Worm (Caenorhabditis elegans) whole organism, L2 larva: ENCODE data around the gene K09C8.7.

Experiments
- C34F6.9 ChIP-seq: fragments of 150-350 bp; optimal IDR thresholded peaks from 2 replicates; lab custom pipeline; 2014; ENCODE audit warnings: missing biosample characterization, missing genetic modification characterization
- F13H6.1 ChIP-seq: sonication (generic microtip); optimal IDR thresholded peaks from 2 replicates; lab custom pipeline; 2016; ENCODE audit warnings: missing genetic modification characterization, missing compliant biosample characterization
- R02D3.7 ChIP-seq: fragments of 150-350 bp; optimal IDR thresholded peaks from 2 replicates; lab custom pipeline; 2014; ENCODE audit warnings: missing biosample characterization, missing genetic modification characterization
- Y55F3AM.14 ChIP-seq: fragments of 200-800 bp; sonication (Bioruptor generic); optimal IDR thresholded peaks from 2 replicates; lab custom pipeline; 2018; ENCODE audit warnings: mild to moderate bottlenecking, missing genetic modification characterization, missing compliant biosample characterization
- ZK546.5 ChIP-seq: sonication (generic microtip); optimal IDR thresholded peaks from 2 replicates; lab custom pipeline; 2017; ENCODE audit warnings: missing biosample characterization, missing genetic modification characterization
- alr-1 ChIP-seq: fragments of 150-350 bp; optimal IDR thresholded peaks from 2 replicates; lab custom pipeline; 2014; ENCODE audit warnings: missing biosample characterization, missing genetic modification characterization
- ama-1 ChIP-seq: fragments of 150-350 bp; optimal IDR thresholded peaks from 2 replicates; lab custom pipeline; 2018; ENCODE audit warnings: inconsistent platforms
- blmp-1 ChIP-seq: sonication (generic microtip); optimal IDR thresholded peaks from 2 replicates; lab custom pipeline; 2017; ENCODE audit warnings: missing genetic modification characterization, mild to moderate bottlenecking, missing compliant biosample characterization, antibody characterized with exemption, moderate library complexity; ENCODE audit not compliant: insufficient read depth
- ceh-16 ChIP-seq: fragments of 150-350 bp; optimal IDR thresholded peaks from 2 replicates; lab custom pipeline; 2014; ENCODE audit warnings: missing biosample characterization, missing genetic modification characterization
- crh-2 ChIP-seq: sonication (generic microtip); optimal IDR thresholded peaks from 2 replicates; lab custom pipeline; 2017; ENCODE audit warnings: missing biosample characterization, missing genetic modification characterization
- dmd-4 ChIP-seq: sonication (generic microtip); optimal IDR thresholded peaks from 2 replicates; lab custom pipeline; 2017; ENCODE audit warnings: missing biosample characterization, missing genetic modification characterization
- egl-27 ChIP-seq: sonication (generic microtip); optimal IDR thresholded peaks from 3 replicates; lab custom pipeline; 2017; ENCODE audit warnings: missing biosample characterization, missing genetic modification reagents, missing genetic modification characterization
- elt-1 ChIP-seq: fragments of 150-350 bp; optimal IDR thresholded peaks from 2 replicates; lab custom pipeline; 2014; ENCODE audit warnings: missing biosample characterization, missing genetic modification characterization
- elt-3 ChIP-seq: sonication (generic microtip); optimal IDR thresholded peaks from 2 replicates; lab custom pipeline; 2017; ENCODE audit warnings: missing biosample characterization, missing genetic modification characterization
- fos-1 ChIP-seq: fragments of 150-350 bp; optimal IDR thresholded peaks from 2 replicates; lab custom pipeline; 2014; ENCODE audit warnings: missing biosample characterization, missing genetic modification characterization
- gmeb-1 ChIP-seq: fragments of 150-350 bp; optimal IDR thresholded peaks from 2 replicates; lab custom pipeline; 2014; ENCODE audit warnings: missing biosample characterization, missing genetic modification characterization
- lin-11 ChIP-seq: fragments of 150-350 bp; sonication (generic microtip); optimal IDR thresholded peaks from 2 replicates; lab custom pipeline; 2014; ENCODE audit warnings: missing biosample characterization, missing genetic modification characterization, inconsistent platforms, mixed read lengths
- lin-13 ChIP-seq: fragments of 150-350 bp; optimal IDR thresholded peaks from 2 replicates; lab custom pipeline; 2014; ENCODE audit warnings: missing biosample characterization, missing genetic modification reagents, missing genetic modification characterization
- lsy-2 ChIP-seq, 2 experiments: fragments of 150-350 bp in 1 of 2; sonication (generic microtip) in 1 of 2; optimal IDR thresholded peaks; 2 replicates each; lab custom pipeline; 2014 to 2017; ENCODE audit warnings: missing biosample characterization in 2 of 2, missing genetic modification characterization in 2 of 2
- mbf-1 ChIP-seq: sonication (generic microtip); optimal IDR thresholded peaks from 2 replicates; lab custom pipeline; 2017; ENCODE audit warnings: missing biosample characterization, missing genetic modification characterization
- mdl-1 ChIP-seq, 2 experiments: fragments of 150-350 bp in 1 of 2; sonication (generic microtip) in 1 of 2; optimal IDR thresholded peaks; 2 replicates each; lab custom pipeline; 2017; ENCODE audit warnings: missing biosample characterization in 2 of 2, missing genetic modification characterization in 2 of 2
- nhr-11 ChIP-seq: fragments of 150-350 bp; optimal IDR thresholded peaks from 2 replicates; lab custom pipeline; 2014; ENCODE audit warnings: missing biosample characterization, missing genetic modification characterization
- nhr-129 ChIP-seq: fragments of 150-350 bp; optimal IDR thresholded peaks from 2 replicates; lab custom pipeline; 2014; ENCODE audit warnings: missing biosample characterization, missing genetic modification characterization
- nhr-21 ChIP-seq: fragments of 150-350 bp; optimal IDR thresholded peaks from 2 replicates; lab custom pipeline; 2014; ENCODE audit warnings: missing biosample characterization, missing genetic modification characterization
- nhr-237 ChIP-seq: fragments of 150-350 bp; optimal IDR thresholded peaks from 2 replicates; lab custom pipeline; 2014; ENCODE audit warnings: missing biosample characterization, missing genetic modification characterization
- nhr-25 ChIP-seq: fragments of 150-350 bp; sonication (generic microtip); optimal IDR thresholded peaks from 3 replicates; lab custom pipeline; 2014; ENCODE audit warnings: missing biosample characterization, missing genetic modification characterization
- nhr-6 ChIP-seq: fragments of 150-350 bp; optimal IDR thresholded peaks from 2 replicates; lab custom pipeline; 2014; ENCODE audit warnings: missing biosample characterization, missing genetic modification characterization
- nhr-77 ChIP-seq: fragments of 150-350 bp; optimal IDR thresholded peaks from 2 replicates; lab custom pipeline; 2014; ENCODE audit warnings: missing biosample characterization, missing genetic modification characterization
- peb-1 ChIP-seq: fragments of 150-350 bp; optimal IDR thresholded peaks from 2 replicates; lab custom pipeline; 2014; ENCODE audit warnings: missing biosample characterization, missing genetic modification characterization
- sem-4 ChIP-seq: fragments of 150-350 bp; optimal IDR thresholded peaks from 2 replicates; lab custom pipeline; 2014; ENCODE audit warnings: missing biosample characterization, missing genetic modification reagents, missing genetic modification characterization
- skn-1 ChIP-seq: sonication (generic microtip); optimal IDR thresholded peaks from 2 replicates; lab custom pipeline; 2017; ENCODE audit warnings: missing biosample characterization, missing genetic modification characterization
- sma-3 ChIP-seq: sonication (generic microtip); optimal IDR thresholded peaks from 2 replicates; lab custom pipeline; 2016; ENCODE audit warnings: missing genetic modification reagents, missing genetic modification characterization, missing compliant biosample characterization
- sma-9 ChIP-seq, 2 experiments: fragments of 150-350 bp in 1 of 2; sonication (generic microtip) in 1 of 2; optimal IDR thresholded peaks; 2 replicates each; lab custom pipeline; 2014 to 2016; ENCODE audit warnings: missing genetic modification characterization in 2 of 2, mild to moderate bottlenecking in 1 of 2, missing biosample characterization in 1 of 2, missing compliant biosample characterization in 1 of 2, missing genetic modification reagents in 1 of 2, moderate library complexity in 1 of 2
- snpc-4 ChIP-seq: fragments of 150-350 bp; optimal IDR thresholded peaks from 2 replicates; lab custom pipeline; 2014; ENCODE audit warnings: missing biosample characterization, missing genetic modification characterization
- unc-39 ChIP-seq: fragments of 150-350 bp; optimal IDR thresholded peaks from 2 replicates; lab custom pipeline; 2014; ENCODE audit warnings: missing biosample characterization, missing genetic modification characterization
- unc-55 ChIP-seq: fragments of 150-350 bp; sonication (generic microtip); optimal IDR thresholded peaks from 3 replicates; lab custom pipeline; 2014; ENCODE audit warnings: missing biosample characterization, missing genetic modification reagents, missing genetic modification characterization
- unc-62 ChIP-seq: fragments of 150-350 bp; optimal IDR thresholded peaks from 2 replicates; lab custom pipeline; 2014; ENCODE audit warnings: missing biosample characterization, missing genetic modification reagents, missing genetic modification characterization
- zag-1 ChIP-seq: fragments of 150-350 bp; optimal IDR thresholded peaks from 2 replicates; lab custom pipeline; 2014; ENCODE audit warnings: missing biosample characterization, missing genetic modification characterization
- ztf-1 ChIP-seq: fragments of 200-800 bp; sonication (Bioruptor generic); conservative IDR thresholded peaks from 2 replicates; pipeline ENCODE4 v1.3.6; 2022; ENCODE audit warnings: missing genetic modification characterization, missing compliant biosample characterization
- ztf-11 ChIP-seq: sonication (generic microtip); optimal IDR thresholded peaks from 2 replicates; lab custom pipeline; 2017; ENCODE audit warnings: missing biosample characterization, missing genetic modification characterization
- ztf-4 ChIP-seq: fragments of 150-350 bp; optimal IDR thresholded peaks from 2 replicates; lab custom pipeline; 2014; ENCODE audit warnings: missing biosample characterization, missing genetic modification characterization

K09C8.7 gene

DNA sequence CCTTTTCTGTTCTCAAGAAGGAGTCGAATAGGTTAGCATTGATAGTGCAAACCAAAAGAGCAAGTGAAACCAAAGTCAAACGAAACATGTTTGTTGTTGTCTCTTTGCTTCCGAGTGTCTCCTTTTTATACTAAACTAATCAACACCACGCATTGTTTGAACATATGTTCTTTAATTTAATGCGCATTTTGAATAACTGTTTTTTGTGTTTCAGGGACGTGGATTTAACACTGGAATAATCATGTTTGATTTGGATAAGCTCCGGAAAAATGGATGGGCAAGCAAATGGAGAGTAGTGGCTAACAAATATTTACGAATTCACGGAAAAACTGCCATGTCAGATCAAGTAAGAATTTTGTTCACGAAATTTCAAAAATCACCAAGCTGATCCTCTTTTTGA lies 16.5 kb upstream of the K09C8.7 start, which contains the start of gene K09C8.9:
Gene K09C8.9, minus strand, starts transcription at position 101 of the 400 bp plus-strand sequence.
- TF ChIP-seq R02D3.7 (tag; lab: Kevin White, UChicago): no peak
- TF ChIP-seq nhr-21 (tag; lab: Kevin White, UChicago): no peak
- no peak for TF ChIP-seq lin-11 (tag; lab: Kevin White, UChicago)
- no peak for TF ChIP-seq sem-4 (tag; lab: Kevin White, UChicago)
- no peak for TF ChIP-seq peb-1 (tag; lab: Kevin White, UChicago)
- no peak for TF ChIP-seq skn-1 (tag; lab: Kevin White, UChicago)
- no peak for TF ChIP-seq ama-1 (lab: Kevin White, UChicago)

ce11 chrX:10966251-10966650 lies 15.1 kb upstream of the K09C8.7 start, which contains the start of gene lge-1:
Gene lge-1 (plus strand): TSS chrX:10966551.
- no peak for TF ChIP-seq blmp-1 (tag; lab: Kevin White, UChicago)
- no peak for TF ChIP-seq alr-1 (tag; lab: Kevin White, UChicago)
- no peak for TF ChIP-seq lin-13 (GFP tag; lab: Kevin White, UChicago)
- TF ChIP-seq R02D3.7 (tag; lab: Kevin White, UChicago): no peak
- TF ChIP-seq nhr-237 (tag; lab: Kevin White, UChicago): no peak
- TF ChIP-seq snpc-4 (tag; lab: Kevin White, UChicago): no peak
- no peak for TF ChIP-seq elt-1 (tag; lab: Kevin White, UChicago)
- no peak for TF ChIP-seq fos-1
- TF ChIP-seq nhr-25 (tag; lab: Kevin White, UChicago): no peak
- no peak for TF ChIP-seq crh-2 (tag; lab: Kevin White, UChicago)
- no peak for TF ChIP-seq ztf-1 (GFP tag; lab: Robert Waterston, UW)
- TF ChIP-seq nhr-11: no peak
- no peak for TF ChIP-seq lsy-2 (tag; optimal IDR thresholded peaks at IDR 0.05; lab: Kevin White, UChicago)
- TF ChIP-seq sma-9 (GFP tag; optimal IDR thresholded peaks at IDR 0.05; lab: Kevin White, UChicago): no peak
- no peak for TF ChIP-seq sma-9 (tag; optimal IDR thresholded peaks at IDR 0.05; lab: Kevin White, UChicago)
- TF ChIP-seq C34F6.9 (tag; lab: Kevin White, UChicago): no peak

DNA sequence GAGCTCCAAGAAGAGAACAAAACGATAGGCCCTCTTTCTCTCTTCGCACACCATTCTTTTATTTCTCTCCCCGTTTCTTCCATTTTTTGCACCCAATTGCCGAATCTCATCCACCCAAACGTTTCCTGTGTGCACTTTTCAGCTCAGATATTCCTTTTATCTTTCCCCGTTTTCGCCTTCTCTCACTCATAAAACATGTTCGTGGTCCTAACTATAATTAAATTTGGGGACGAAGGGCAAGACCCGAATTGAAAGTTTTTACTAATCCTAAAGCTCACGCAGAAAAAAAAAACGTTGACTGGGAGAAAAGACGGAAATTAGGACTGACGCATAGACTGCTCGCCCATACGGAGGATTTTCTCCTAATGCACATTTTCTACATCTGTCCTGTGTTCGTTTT lies 14.3 kb upstream of the K09C8.7 start:
- no peak for TF ChIP-seq unc-62
- no peak for TF ChIP-seq ZK546.5 (tag; lab: Kevin White, UChicago)
- TF ChIP-seq nhr-21 (tag; lab: Kevin White, UChicago): no peak
- TF ChIP-seq ztf-1 (GFP tag; lab: Robert Waterston, UW): no peak
- no peak for TF ChIP-seq ztf-4 (tag; lab: Kevin White, UChicago)
- TF ChIP-seq nhr-6 (tag; lab: Kevin White, UChicago): no peak
- TF ChIP-seq ceh-16: no peak
- no peak for TF ChIP-seq gmeb-1 (tag; lab: Kevin White, UChicago)
- TF ChIP-seq lin-13 (GFP tag; lab: Kevin White, UChicago): no peak
- TF ChIP-seq elt-3: no peak
- TF ChIP-seq sma-9 (GFP tag; optimal IDR thresholded peaks at IDR 0.05; lab: Kevin White, UChicago): no peak
- TF ChIP-seq sma-9 (tag; optimal IDR thresholded peaks at IDR 0.05; lab: Kevin White, UChicago): no peak

ce11 chrX:10963453-10964046 lies 12.4 kb upstream of the K09C8.7 start, which contains the start of gene nas-10:
Gene nas-10 (minus strand): TSS chrX:10963503.
- TF ChIP-seq R02D3.7 (tag; lab: Kevin White, UChicago) (no peak), nhr-11 (no peak), nhr-21 (tag; lab: Kevin White, UChicago) (peak; percentile 59), blmp-1 (tag; lab: Kevin White, UChicago) (peak; percentile 1), fos-1 (peak; percentile 46), nhr-129 (peak; percentile 67), elt-3 (no peak), Y55F3AM.14 (peak; percentile 56), unc-55 (peak; percentile 29), elt-1 (tag; lab: Kevin White, UChicago) (no peak), dmd-4 (tag; lab: Kevin White, UChicago) (no peak), C34F6.9 (tag; lab: Kevin White, UChicago) (no peak), skn-1 (tag; lab: Kevin White, UChicago) (peak; percentile 8), nhr-77 (no peak), sem-4 (tag; lab: Kevin White, UChicago) (no peak), mbf-1 (tag; lab: Kevin White, UChicago) (no peak), unc-39 (tag; lab: Kevin White, UChicago) (no peak), crh-2 (tag; lab: Kevin White, UChicago) (peak; percentile 66), unc-62 (no peak), ceh-16 (no peak), gmeb-1 (tag; lab: Kevin White, UChicago) (no peak), egl-27 (tag; lab: Kevin White, UChicago) (no peak), ZK546.5 (tag; lab: Kevin White, UChicago) (no peak), alr-1 (tag; lab: Kevin White, UChicago) (no peak), sma-9 (GFP tag; optimal IDR thresholded peaks at IDR 0.05; lab: Kevin White, UChicago) (peak; percentile 75), sma-9 (tag; optimal IDR thresholded peaks at IDR 0.05; lab: Kevin White, UChicago) (no peak), sma-3 (peak; percentile 67), zag-1 (tag; lab: Kevin White, UChicago) (peak; percentile 19), F13H6.1 (tag; lab: Kevin White, UChicago) (peak; percentile 61), nhr-25 (tag; lab: Kevin White, UChicago) (no peak), peb-1 (tag; lab: Kevin White, UChicago) (no peak), lin-13 (GFP tag; lab: Kevin White, UChicago) (peak; percentile 39), mdl-1 (tag; optimal IDR thresholded peaks at IDR 0.05; lab: Kevin White, UChicago) (peak in 1 of 2 experiments; percentile 4), ztf-11 (tag; lab: Kevin White, UChicago) (no peak), lsy-2 (tag; optimal IDR thresholded peaks at IDR 0.05; lab: Kevin White, UChicago) (peak in 1 of 2 experiments; percentile 19), snpc-4 (tag; lab: Kevin White, UChicago) (no peak)
